Worm (Caenorhabditis elegans) whole organism, young adult: Measurements from ENCODE around the gene haf-2.

ENCODE experiments used
- B0019.2 ChIP-seq: fragments of 200-800 bp; sonication (Bioruptor generic); conservative IDR thresholded peaks from 2 replicates; pipeline ENCODE4 v1.3.6; 2022; ENCODE audit warnings: missing genetic modification reagents, missing genetic modification characterization, missing compliant biosample characterization
- F39B2.1 ChIP-seq: fragments of 200-800 bp; sonication (Bioruptor generic); IDR thresholded peaks from 2 replicates; pipeline ENCODE4 v1.3.6; 2022; ENCODE audit warnings: missing genetic modification reagents, missing genetic modification characterization, missing compliant biosample characterization
- F57A8.1 ChIP-seq: fragments of 200-800 bp; sonication (Bioruptor generic); optimal IDR thresholded peaks from 2 replicates; lab custom pipeline; 2018; ENCODE audit warnings: mild to moderate bottlenecking, missing genetic modification characterization, moderate library complexity, missing compliant biosample characterization
- Y53F4B.3 ChIP-seq: fragments of 200-800 bp; sonication (Bioruptor generic); IDR thresholded peaks from 2 replicates; pipeline ENCODE4 v1.3.6; 2022; ENCODE audit warnings: missing genetic modification reagents, missing genetic modification characterization, missing compliant biosample characterization
- Y56A3A.18 ChIP-seq: fragments of 200-800 bp; sonication (Bioruptor generic); IDR thresholded peaks from 2 replicates; pipeline ENCODE4 v1.3.6; 2022; ENCODE audit warnings: missing genetic modification reagents, missing genetic modification characterization, missing compliant biosample characterization
- ama-1 ChIP-seq, 3 experiments: fragments of 150-350 bp in 1 of 3; sonication (generic microtip) in 2 of 3; optimal IDR thresholded peaks; 2 replicates each; lab custom pipeline; 2014 to 2018; ENCODE audit warnings: missing biosample characterization in 2 of 3, missing genetic modification characterization in 2 of 3, missing genetic modification reagents in 2 of 3
- aptf-2 ChIP-seq: fragments of 200-800 bp; sonication (Bioruptor generic); conservative IDR thresholded peaks from 2 replicates; pipeline ENCODE4 v1.3.6; 2022; ENCODE audit warnings: missing genetic modification reagents, missing genetic modification characterization, missing compliant biosample characterization
- aptf-3 ChIP-seq: fragments of 200-800 bp; sonication (Bioruptor generic); IDR thresholded peaks from 2 replicates; pipeline ENCODE4 v1.3.6; 2022; ENCODE audit warnings: missing genetic modification characterization, missing compliant biosample characterization
- attf-5 ChIP-seq: fragments of 200-800 bp; sonication (Bioruptor generic); optimal IDR thresholded peaks from 2 replicates; lab custom pipeline; 2018; ENCODE audit warnings: mild to moderate bottlenecking, missing genetic modification characterization, missing compliant biosample characterization
- bed-2 ChIP-seq: fragments of 200-800 bp; sonication (Bioruptor generic); IDR thresholded peaks from 2 replicates; pipeline ENCODE4 v1.3.6; 2022; ENCODE audit warnings: missing genetic modification reagents, missing genetic modification characterization, missing compliant biosample characterization
- ccch-3 ChIP-seq: fragments of 200-800 bp; sonication (Bioruptor generic); optimal IDR thresholded peaks from 2 replicates; lab custom pipeline; 2018; ENCODE audit warnings: mild to moderate bottlenecking, missing genetic modification characterization, missing compliant biosample characterization
- cebp-2 ChIP-seq: fragments of 200-800 bp; sonication (Bioruptor generic); IDR thresholded peaks from 2 replicates; pipeline ENCODE4 v1.3.6; 2022; ENCODE audit warnings: missing genetic modification characterization, missing compliant biosample characterization
- ceh-100 ChIP-seq: fragments of 200-800 bp; sonication (Bioruptor generic); IDR thresholded peaks from 2 replicates; pipeline ENCODE4 v1.3.6; 2022; ENCODE audit warnings: missing genetic modification reagents, missing genetic modification characterization, missing compliant biosample characterization
- ceh-27 ChIP-seq: fragments of 200-800 bp; sonication (Bioruptor generic); optimal IDR thresholded peaks from 2 replicates; lab custom pipeline; 2018; ENCODE audit warnings: mild to moderate bottlenecking, missing genetic modification characterization, moderate library complexity, missing compliant biosample characterization
- ceh-58 ChIP-seq: fragments of 200-800 bp; sonication (Bioruptor generic); IDR thresholded peaks from 2 replicates; pipeline ENCODE4 v1.3.6; 2022; ENCODE audit warnings: missing genetic modification characterization, missing compliant biosample characterization
- ceh-91 ChIP-seq: fragments of 200-800 bp; sonication (Bioruptor generic); IDR thresholded peaks from 2 replicates; pipeline ENCODE4 v1.3.6; 2022; ENCODE audit warnings: missing genetic modification reagents, missing genetic modification characterization, missing compliant biosample characterization
- dpff-1 ChIP-seq: sonication (generic microtip); optimal IDR thresholded peaks from 2 replicates; lab custom pipeline; 2017; ENCODE audit warnings: mild to moderate bottlenecking, missing genetic modification characterization, missing compliant biosample characterization
- egl-18 ChIP-seq: fragments of 200-800 bp; sonication (Bioruptor generic); IDR thresholded peaks from 2 replicates; pipeline ENCODE4 v1.3.6; 2022; ENCODE audit warnings: missing genetic modification reagents, missing genetic modification characterization, missing compliant biosample characterization
- egrh-3 ChIP-seq: fragments of 200-800 bp; sonication (Bioruptor generic); IDR thresholded peaks from 2 replicates; pipeline ENCODE4 v1.3.6; 2022; ENCODE audit warnings: missing genetic modification reagents, missing genetic modification characterization, missing compliant biosample characterization
- ekl-4 ChIP-seq: fragments of 200-800 bp; sonication (Bioruptor generic); IDR thresholded peaks from 2 replicates; pipeline ENCODE4 v1.3.6; 2022; ENCODE audit warnings: missing genetic modification reagents, missing genetic modification characterization, missing compliant biosample characterization
- fkh-3 ChIP-seq: sonication (generic microtip); optimal IDR thresholded peaks from 2 replicates; lab custom pipeline; 2016; ENCODE audit warnings: mild to moderate bottlenecking, missing genetic modification characterization, missing compliant biosample characterization
- him-1 ChIP-seq: sonication (generic microtip); optimal IDR thresholded peaks from 2 replicates; lab custom pipeline; 2016; ENCODE audit warnings: missing genotype, missing genetic modification reagents, missing genetic modification characterization, missing compliant biosample characterization
- hmg-1.2 ChIP-seq: fragments of 200-800 bp; sonication (Bioruptor generic); IDR thresholded peaks from 2 replicates; pipeline ENCODE4 v1.3.6; 2022; ENCODE audit warnings: missing genetic modification reagents, missing genetic modification characterization, missing compliant biosample characterization
- hrde-1 ChIP-seq: sonication (generic microtip); optimal IDR thresholded peaks from 2 replicates; lab custom pipeline; 2016; ENCODE audit warnings: missing genetic modification characterization, mild to moderate bottlenecking, missing compliant biosample characterization, moderate library complexity, missing genotype, missing genetic modification reagents, borderline replicate concordance
- let-526 ChIP-seq: fragments of 200-800 bp; sonication (Bioruptor generic); IDR thresholded peaks from 2 replicates; pipeline ENCODE4 v1.3.6; 2022; ENCODE audit warnings: missing genetic modification reagents, missing genetic modification characterization, missing compliant biosample characterization
- let-607 ChIP-seq, 2 experiments: fragments of 200-800 bp in 1 of 2; sonication (Bioruptor generic) in 1 of 2; sonication (generic microtip) in 1 of 2; optimal IDR thresholded peaks; 2 replicates each; lab custom pipeline; 2016 to 2018; ENCODE audit warnings: mild to moderate bottlenecking in 2 of 2, missing compliant biosample characterization in 2 of 2, missing genetic modification characterization in 2 of 2, moderate library complexity in 2 of 2, missing genotype in 1 of 2
- lin-26 ChIP-seq: fragments of 200-800 bp; sonication (Bioruptor generic); IDR thresholded peaks from 2 replicates; pipeline ENCODE4 v1.3.6; 2022; ENCODE audit warnings: missing genetic modification reagents, missing genetic modification characterization, missing compliant biosample characterization
- lin-35 ChIP-seq, 3 experiments: fragments of 150-350 bp in 2 of 3; sonication (generic microtip) in 1 of 3; optimal IDR thresholded peaks; 2 replicates each; lab custom pipeline; 2014 to 2018; ENCODE audit warnings: missing biosample characterization in 3 of 3, missing genetic modification characterization in 3 of 3, missing genetic modification reagents in 3 of 3
- lsl-1 ChIP-seq: fragments of 200-800 bp; sonication (Bioruptor generic); optimal IDR thresholded peaks from 2 replicates; lab custom pipeline; 2018; ENCODE audit warnings: mild to moderate bottlenecking, missing genetic modification characterization, moderate library complexity, missing compliant biosample characterization
- madf-10 ChIP-seq: sonication (generic microtip); optimal IDR thresholded peaks from 2 replicates; lab custom pipeline; 2016; ENCODE audit warnings: mild to moderate bottlenecking, missing genetic modification characterization, missing compliant biosample characterization
- madf-6 ChIP-seq: fragments of 200-800 bp; sonication (Bioruptor generic); IDR thresholded peaks from 2 replicates; pipeline ENCODE4 v1.3.6; 2022; ENCODE audit warnings: missing genetic modification reagents, missing genetic modification characterization, missing compliant biosample characterization
- mel-28 ChIP-seq: sonication (generic microtip); optimal IDR thresholded peaks from 2 replicates; lab custom pipeline; 2016; ENCODE audit warnings: borderline replicate concordance, mild to moderate bottlenecking, missing genetic modification characterization, missing compliant biosample characterization
- mes-4 ChIP-seq: sonication (generic microtip); optimal IDR thresholded peaks from 2 replicates; lab custom pipeline; 2016; ENCODE audit warnings: missing genotype, missing genetic modification characterization, missing compliant biosample characterization
- mxl-1 ChIP-seq: sonication (generic microtip); optimal IDR thresholded peaks from 2 replicates; lab custom pipeline; 2016; ENCODE audit warnings: missing genetic modification characterization, missing compliant biosample characterization
- nfya-2 ChIP-seq: fragments of 200-800 bp; sonication (Bioruptor generic); IDR thresholded peaks from 2 replicates; pipeline ENCODE4 v1.3.6; 2022; ENCODE audit warnings: missing genetic modification reagents, missing genetic modification characterization, missing compliant biosample characterization
- nhr-90 ChIP-seq: sonication (generic microtip); optimal IDR thresholded peaks from 2 replicates; lab custom pipeline; 2016; ENCODE audit warnings: missing genotype, mild to moderate bottlenecking, missing genetic modification characterization, missing compliant biosample characterization
- pbrm-1 ChIP-seq: fragments of 200-800 bp; sonication (Bioruptor generic); IDR thresholded peaks from 2 replicates; pipeline ENCODE4 v1.3.6; 2022; ENCODE audit warnings: missing genetic modification reagents, missing genetic modification characterization, missing compliant biosample characterization
- rec-8 ChIP-seq, 2 experiments: sonication (generic microtip); optimal IDR thresholded peaks; 2 replicates each; lab custom pipeline; 2016; ENCODE audit warnings: mild to moderate bottlenecking in 2 of 2, missing genetic modification characterization in 2 of 2, missing genetic modification reagents in 2 of 2, missing genotype in 2 of 2, missing biosample characterization in 1 of 2, missing compliant biosample characterization in 1 of 2, moderate library complexity in 1 of 2
- sea-2 ChIP-seq: fragments of 200-800 bp; sonication (Bioruptor generic); IDR thresholded peaks from 2 replicates; pipeline ENCODE4 v1.3.6; 2022; ENCODE audit warnings: missing genetic modification characterization, missing compliant biosample characterization
- snpc-4 ChIP-seq, 5 experiments: fragments of 150-350 bp in 1 of 5; sonication (generic microtip) in 4 of 5; optimal IDR thresholded peaks; 2 replicates each; lab custom pipeline; 2014 to 2018; ENCODE audit warnings: missing genetic modification characterization in 5 of 5, missing biosample characterization in 3 of 5, antibody characterized with exemption in 2 of 5, mild to moderate bottlenecking in 2 of 5, missing compliant biosample characterization in 2 of 5, missing genotype in 2 of 5, moderate library complexity in 2 of 5, missing genetic modification reagents in 1 of 5
- sptf-2 ChIP-seq: fragments of 200-800 bp; sonication (Bioruptor generic); optimal IDR thresholded peaks from 2 replicates; lab custom pipeline; 2018; ENCODE audit warnings: mild to moderate bottlenecking, missing genetic modification characterization, missing compliant biosample characterization
- tlf-1 ChIP-seq: fragments of 200-800 bp; sonication (Bioruptor generic); optimal IDR thresholded peaks from 2 replicates; lab custom pipeline; 2018; ENCODE audit warnings: mild to moderate bottlenecking, missing genetic modification characterization, missing compliant biosample characterization
- unc-130 ChIP-seq: sonication (generic microtip); optimal IDR thresholded peaks from 2 replicates; lab custom pipeline; 2016; ENCODE audit warnings: missing genetic modification reagents, missing genetic modification characterization, missing compliant biosample characterization
- zfh-2 ChIP-seq: fragments of 200-800 bp; sonication (Bioruptor generic); conservative IDR thresholded peaks from 2 replicates; pipeline ENCODE4 v1.3.6; 2022; ENCODE audit warnings: missing genetic modification reagents, missing genetic modification characterization, missing compliant biosample characterization
- ztf-28 ChIP-seq: fragments of 200-800 bp; sonication (Bioruptor generic); IDR thresholded peaks from 2 replicates; pipeline ENCODE4 v1.3.6; 2022; ENCODE audit warnings: missing genetic modification reagents, missing genetic modification characterization, missing compliant biosample characterization
- ztf-6 ChIP-seq: fragments of 200-800 bp; sonication (Bioruptor generic); IDR thresholded peaks from 2 replicates; pipeline ENCODE4 v1.3.6; 2022; ENCODE audit warnings: missing genetic modification reagents, missing genetic modification characterization, missing compliant biosample characterization

The haf-2 gene

DNA sequence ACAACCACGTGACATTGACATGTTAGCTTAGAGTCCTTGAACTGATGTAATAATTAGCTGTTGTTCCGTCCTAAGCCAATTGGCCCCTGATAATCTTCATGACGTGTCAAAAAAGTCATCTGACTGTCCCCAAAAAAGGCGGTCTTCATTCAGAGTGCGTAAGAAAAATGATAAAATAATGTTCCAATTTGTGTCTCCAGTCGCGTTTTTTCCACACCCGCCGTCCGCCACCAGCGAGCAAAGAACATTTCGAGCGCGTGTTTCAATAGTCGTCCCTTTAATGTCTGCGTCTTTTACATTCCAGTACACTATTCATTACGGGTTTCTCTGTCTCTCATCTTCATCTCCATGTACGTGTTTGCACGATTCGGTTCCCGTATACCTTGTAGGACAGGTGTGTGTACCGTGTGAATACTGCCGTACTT lies 18.7 kb downstream of the haf-2 start (continued):
- TF ChIP-seq Y53F4B.3 = no peak
- no peak for TF ChIP-seq ceh-27 (GFP tag; lab: Kevin White, UChicago)
- no peak for TF ChIP-seq ztf-28
- no peak for TF ChIP-seq ceh-91 (GFP tag; lab: Robert Waterston, UW)
- TF ChIP-seq mel-28 (tag; lab: Kevin White, UChicago) = no peak
- TF ChIP-seq Y56A3A.18 (GFP tag; lab: Robert Waterston, UW) = no peak
- no peak for TF ChIP-seq egrh-3 (GFP tag; lab: Robert Waterston, UW)
- TF ChIP-seq aptf-3 (GFP tag; lab: Robert Waterston, UW) = no peak
- TF ChIP-seq madf-6 (GFP tag; lab: Robert Waterston, UW) = no peak
- no peak for TF ChIP-seq dpff-1 (tag; lab: Kevin White, UChicago)
- TF ChIP-seq mes-4 (tag; lab: Kevin White, UChicago) = no peak
- no peak for TF ChIP-seq zfh-2
- TF ChIP-seq fkh-3 = no peak
- no peak for TF ChIP-seq mxl-1 (tag; lab: Kevin White, UChicago)
- TF ChIP-seq ztf-6 (GFP tag; lab: Robert Waterston, UW) = no peak
- no peak for TF ChIP-seq unc-130 (GFP tag; lab: Kevin White, UChicago)
- TF ChIP-seq egl-18 (GFP tag; lab: Robert Waterston, UW) = no peak
- TF ChIP-seq aptf-2 (GFP tag; lab: Robert Waterston, UW) = 0 out of 2 replicates have a peak, but pooled peaks have one; percentile 10
- TF ChIP-seq attf-5 (GFP tag; lab: Kevin White, UChicago) = peak; percentile 75
- no peak for TF ChIP-seq ama-1 (optimal IDR thresholded peaks at IDR 0.05; lab: Kevin White, UChicago)
- no peak for TF ChIP-seq ama-1 (GFP tag; optimal IDR thresholded peaks at IDR 0.05; lab: Kevin White, UChicago)
- TF ChIP-seq lin-35 (GFP tag; optimal IDR thresholded peaks at IDR 0.05; lab: Kevin White, UChicago) = no peak
- TF ChIP-seq nfya-2 (GFP tag; lab: Robert Waterston, UW) = no peak
- TF ChIP-seq pbrm-1 (GFP tag; lab: Robert Waterston, UW) = peak; percentile 49; the same call in 1 of the 2 replicates
- TF ChIP-seq let-607 (tag; optimal IDR thresholded peaks at IDR 0.05; lab: Kevin White, UChicago) = peak; percentile 42 to 60
- peak; percentile 68; the same call in 1 of the 2 replicates for TF ChIP-seq lin-26 (GFP tag; lab: Robert Waterston, UW)
- peak; percentile 91 for TF ChIP-seq hmg-1.2 (GFP tag; lab: Robert Waterston, UW)
- TF ChIP-seq hrde-1 = no peak
- TF ChIP-seq F57A8.1 = no peak
- TF ChIP-seq him-1 (tag; lab: Kevin White, UChicago) = no peak
- no peak for TF ChIP-seq ceh-100
- TF ChIP-seq rec-8 (tag; optimal IDR thresholded peaks at IDR 0.05; lab: Kevin White, UChicago) = no peak
- TF ChIP-seq let-526 = no peak
- peak; percentile 70 for TF ChIP-seq nhr-90
- no peak for TF ChIP-seq snpc-4 (GFP tag; optimal IDR thresholded peaks at IDR 0.05; lab: Kevin White, UChicago)
- TF ChIP-seq snpc-4 (tag; optimal IDR thresholded peaks at IDR 0.05; lab: Kevin White, UChicago) = peak in 2 of 4 experiments; percentile 9 to 61
- no peak for TF ChIP-seq sptf-2 (GFP tag; lab: Kevin White, UChicago)
- peak; percentile 53 for TF ChIP-seq tlf-1 (GFP tag; lab: Kevin White, UChicago)
- TF ChIP-seq madf-10 (tag; lab: Kevin White, UChicago) = peak; percentile 18
- TF ChIP-seq sea-2 (GFP tag; lab: Robert Waterston, UW) = no peak
- no peak for TF ChIP-seq ekl-4 (GFP tag; lab: Robert Waterston, UW)
- TF ChIP-seq ccch-3 = no peak
- no peak for TF ChIP-seq ceh-58 (GFP tag; lab: Robert Waterston, UW)
- no peak for TF ChIP-seq bed-2 (GFP tag; lab: Robert Waterston, UW)
- TF ChIP-seq B0019.2 (GFP tag; lab: Robert Waterston, UW) = no peak
- TF ChIP-seq lsl-1 = no peak
- no peak for TF ChIP-seq F39B2.1 (GFP tag; lab: Robert Waterston, UW)
- TF ChIP-seq cebp-2 (GFP tag; lab: Robert Waterston, UW) = no peak
